Fruit fly (Drosophila melanogaster): ENCODE measurements around the gene CG2017.
A peak's percentile ranks its signal among the peaks of the same experiment; 100 is the strongest.

Gene CG2017

dm6 chr3R:5862032-5862641, at the start of gene CG2017 (continued):
- TF ChIP-seq Hsf (GFP tag; optimal IDR thresholded peaks at IDR 0.05) (peak; percentile 37), slp2 (GFP tag; optimal IDR thresholded peaks at IDR 0.05) (peak; percentile 11), dmrt99B (tag; optimal IDR thresholded peaks at IDR 0.05) (no peak), amos (GFP tag; IDR thresholded peaks at IDR 0.05; ENCODE audit: partially characterized antibody) (peak; percentile 46; the same call in 1 of the 2 replicates), Hr39 (optimal IDR thresholded peaks at IDR 0.05) (no peak), stwl (tag; optimal IDR thresholded peaks at IDR 0.05) (peak; percentile 96), Lhr (GFP tag; optimal IDR thresholded peaks at IDR 0.05) (peak; percentile 82), chm (GFP tag; IDR thresholded peaks at IDR 0.05) (no peak), fd3F (GFP tag; optimal IDR thresholded peaks at IDR 0.05) (no peak), Side (GFP tag; optimal IDR thresholded peaks at IDR 0.05) (peak; percentile 43), Doc2 (GFP tag; IDR thresholded peaks at IDR 0.05) (no peak), CG14710 (tag; optimal IDR thresholded peaks at IDR 0.05) (peak; percentile 67), CG16863 (GFP tag; optimal IDR thresholded peaks at IDR 0.05) (no peak), jumu (GFP tag; optimal IDR thresholded peaks at IDR 0.05) (peak; percentile 61), CG6272 (GFP tag; IDR thresholded peaks at IDR 0.05) (0 out of 2 replicates have a peak, but pooled peaks have one; percentile 18), Dip2 (GFP tag; IDR thresholded peaks at IDR 0.05) (no peak), CG1603 (tag; optimal IDR thresholded peaks at IDR 0.05) (peak; percentile 90), E2f2 (GFP tag; IDR thresholded peaks at IDR 0.05) (peak; percentile 85), sug (tag; optimal IDR thresholded peaks at IDR 0.05) (peak; percentile 35), Myb (GFP tag; optimal IDR thresholded peaks at IDR 0.05) (peak; percentile 100), stc (GFP tag; IDR thresholded peaks at IDR 0.05) (peak; percentile 36; the same call in 1 of the 2 replicates), gsb (GFP tag; IDR thresholded peaks at IDR 0.05) (no peak), CG10654 (GFP tag; optimal IDR thresholded peaks at IDR 0.05) (no peak), lov (optimal IDR thresholded peaks at IDR 0.05) (no peak), lov (GFP tag; IDR thresholded peaks at IDR 0.05) (peak; percentile 6; the same call in 1 of the 3 replicates), CG6765 (GFP tag; optimal IDR thresholded peaks at IDR 0.05) (no peak), Hr78 (GFP tag; optimal IDR thresholded peaks at IDR 0.05) (no peak), Neu2 (GFP tag; optimal IDR thresholded peaks at IDR 0.05; ENCODE audit: borderline replicate concordance) (no peak), NFAT (GFP tag; IDR thresholded peaks at IDR 0.05) (peak; percentile 65; the same call in 1 of the 2 replicates), CG12391 (tag; optimal IDR thresholded peaks at IDR 0.05) (peak; percentile 24), Hey (tag; optimal IDR thresholded peaks at IDR 0.05) (no peak), corto (GFP tag; optimal IDR thresholded peaks at IDR 0.05) (no peak), CG14014 (GFP tag; IDR thresholded peaks at IDR 0.05) (peak; percentile 18; the same call in 1 of the 2 replicates), ara (GFP tag; IDR thresholded peaks at IDR 0.05) (peak; percentile 52; the same call in 1 of the 2 replicates), pita (GFP tag; optimal IDR thresholded peaks at IDR 0.05) (no peak), inv (GFP tag; IDR thresholded peaks at IDR 0.05; ENCODE audit: partially characterized antibody) (no peak), sima (GFP tag; optimal IDR thresholded peaks at IDR 0.05) (no peak), btn (GFP tag; optimal IDR thresholded peaks at IDR 0.05) (no peak), CG33213 (GFP tag; optimal IDR thresholded peaks at IDR 0.05) (peak; percentile 68), HmgZ (tag; optimal IDR thresholded peaks at IDR 0.05) (peak; percentile 75), shn (GFP tag; optimal IDR thresholded peaks at IDR 0.05) (peak; percentile 68), psq (GFP tag; optimal IDR thresholded peaks at IDR 0.05) (no peak), CG15073 (GFP tag; optimal IDR thresholded peaks at IDR 0.05) (no peak), Camta (GFP tag; optimal IDR thresholded peaks at IDR 0.05) (peak; percentile 19), bcd (GFP tag; optimal IDR thresholded peaks at IDR 0.05) (peak; percentile 50), CG17568 (GFP tag; optimal IDR thresholded peaks at IDR 0.05) (no peak), Oli (tag; optimal IDR thresholded peaks at IDR 0.05) (no peak), ems (GFP tag; optimal IDR thresholded peaks at IDR 0.05) (peak; percentile 31), BtbVII (GFP tag; optimal IDR thresholded peaks at IDR 0.05) (no peak), Dp (GFP tag; optimal IDR thresholded peaks at IDR 0.05) (peak; percentile 82), Dref (GFP tag; IDR thresholded peaks at IDR 0.05) (peak; percentile 46)
